Worm (Caenorhabditis elegans): ENCODE results near the gene lst-2.

- TF ChIP-seq unc-39 (tag; optimal IDR thresholded peaks at IDR 0.05) (no peak), blmp-1 (tag; optimal IDR thresholded peaks at IDR 0.05) (no peak), ztf-11 (tag; optimal IDR thresholded peaks at IDR 0.05) (no peak), snpc-4 (tag; optimal IDR thresholded peaks at IDR 0.05) (no peak), nhr-28 (tag; optimal IDR thresholded peaks at IDR 0.05) (no peak), lsy-2 (tag; optimal IDR thresholded peaks at IDR 0.05) (no peak), nhr-2 (tag; optimal IDR thresholded peaks at IDR 0.05) (no peak), mep-1 (tag; optimal IDR thresholded peaks at IDR 0.05) (no peak), mab-5 (tag; optimal IDR thresholded peaks at IDR 0.05) (no peak), sem-2 (GFP tag; optimal IDR thresholded peaks at IDR 0.05) (no peak), ceh-83 (GFP tag; optimal IDR thresholded peaks at IDR 0.05) (no peak), pha-4 (tag; optimal IDR thresholded peaks at IDR 0.05) (no peak), elt-3 (tag; optimal IDR thresholded peaks at IDR 0.05) (no peak), unc-62 (GFP tag; optimal IDR thresholded peaks at IDR 0.05) (no peak)
Observed at ce11 chrX:4343915-4344314, 39.3 kb downstream of the lst-2 start, which contains the start of gene F14H12.3.
